Worm (Caenorhabditis elegans): ENCODE measurements around the gene npl-4.2.
"Not testable (repeated sequence)": the region's sequence is repeated elsewhere in the genome, so short reads cannot be mapped to it uniquely, and the experiment has no call there.

npl-4.2 gene

DNA sequence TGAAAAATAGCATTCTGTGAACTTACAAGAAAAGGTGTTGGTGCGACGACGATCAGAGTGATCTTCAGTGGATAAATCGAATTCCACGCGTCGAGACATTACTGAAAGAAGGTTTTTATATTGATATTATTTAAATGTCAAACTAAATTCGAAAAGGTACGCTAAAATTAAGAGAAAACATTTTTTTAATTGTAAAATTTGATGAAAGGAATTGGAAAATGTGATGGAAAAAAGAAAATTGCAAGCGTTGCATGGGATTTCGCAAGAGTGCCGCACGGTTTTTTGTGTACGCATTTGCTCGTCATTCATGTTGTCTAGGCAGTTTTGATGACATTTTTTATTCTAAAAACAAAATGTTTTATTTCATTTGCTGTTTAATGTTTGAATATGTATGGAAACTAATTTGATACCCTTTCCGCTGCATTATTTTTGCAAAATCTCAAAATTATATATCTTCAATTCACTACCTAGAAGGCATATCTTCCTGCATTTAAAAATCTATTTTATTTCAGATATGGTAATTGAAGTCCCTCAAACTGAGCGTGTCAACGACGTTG is at the start of gene npl-4.2, which contains the start of gene eif-3.L:
npl-4.2 (plus strand) TSS at position 507 of the 557 bp plus-strand sequence.
eif-3.L (minus strand) TSS at position 101 of the 557 bp plus-strand sequence.
- TF ChIP-seq nhr-11, ceh-28, nhr-67 (tag; optimal IDR thresholded peaks at IDR 0.05): not testable (repeated sequence)

ce11 chrII:5574925-5575324 is 47.8 kb upstream of the npl-4.2 start:
- TF ChIP-seq pqm-1 (tag; optimal IDR thresholded peaks at IDR 0.05) (no peak), elt-2 (tag; optimal IDR thresholded peaks at IDR 0.05) (peak; percentile 26), ceh-82 (tag; optimal IDR thresholded peaks at IDR 0.05) (no peak), unc-39 (tag; optimal IDR thresholded peaks at IDR 0.05) (no peak), nhr-43 (tag; optimal IDR thresholded peaks at IDR 0.05; ENCODE audit: poor library complexity, severe bottlenecking) (peak; percentile 13)

DNA sequence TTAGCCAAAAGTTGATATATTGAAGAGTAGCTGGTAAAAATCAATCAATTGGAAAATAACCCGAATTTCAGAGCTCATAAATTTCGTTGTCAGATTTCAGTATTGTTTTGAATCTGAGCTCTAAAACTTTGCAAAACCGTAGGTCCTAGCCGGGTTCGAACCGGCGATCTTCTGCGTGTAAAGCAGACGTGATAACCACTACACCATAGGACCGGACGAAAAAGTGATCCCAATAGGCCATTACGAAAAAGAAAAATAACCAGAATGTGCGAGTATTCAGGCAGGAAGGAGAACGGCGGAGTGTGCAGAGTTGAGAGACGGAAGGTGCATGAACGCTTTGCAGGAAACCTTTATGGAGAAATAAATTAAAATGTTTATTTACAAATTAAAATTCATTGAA is 45.6 kb upstream of the npl-4.2 start:
- no peak for TF ChIP-seq elt-1 (tag; optimal IDR thresholded peaks at IDR 0.05)
- TF ChIP-seq zag-1 (tag; optimal IDR thresholded peaks at IDR 0.05): no peak
- TF ChIP-seq ztf-4 (tag; optimal IDR thresholded peaks at IDR 0.05): no peak
- TF ChIP-seq nhr-237 (tag; optimal IDR thresholded peaks at IDR 0.05): no peak
- no peak for TF ChIP-seq tbx-2 (tag; optimal IDR thresholded peaks at IDR 0.05)
- TF ChIP-seq eor-1 (tag; optimal IDR thresholded peaks at IDR 0.05): no peak
- TF ChIP-seq mdl-1 (tag; optimal IDR thresholded peaks at IDR 0.05): no peak
- TF ChIP-seq ceh-9 (tag; optimal IDR thresholded peaks at IDR 0.05): no peak
- peak; percentile 33 for TF ChIP-seq nfya-1 (tag; optimal IDR thresholded peaks at IDR 0.05; ENCODE audit: insufficient read depth)
- TF ChIP-seq ceh-16 (tag; optimal IDR thresholded peaks at IDR 0.05): no peak
- TF ChIP-seq fos-1 (tag; optimal IDR thresholded peaks at IDR 0.05): no peak
- TF ChIP-seq snpc-4 (tag; optimal IDR thresholded peaks at IDR 0.05): peak; percentile 55
- no peak for TF ChIP-seq nhr-67 (tag; optimal IDR thresholded peaks at IDR 0.05)
- no peak for TF ChIP-seq ceh-82 (tag; optimal IDR thresholded peaks at IDR 0.05)
- TF ChIP-seq egl-5 (tag; optimal IDR thresholded peaks at IDR 0.05): no peak
- TF ChIP-seq nhr-23 (tag; optimal IDR thresholded peaks at IDR 0.05): no peak
- TF ChIP-seq hmg-11 (tag; optimal IDR thresholded peaks at IDR 0.05): no peak
- no peak for TF ChIP-seq ama-1 (optimal IDR thresholded peaks at IDR 0.05)
- no peak for TF ChIP-seq ztf-11 (tag; optimal IDR thresholded peaks at IDR 0.05)
- no peak for TF ChIP-seq nhr-77 (tag; optimal IDR thresholded peaks at IDR 0.05)
- peak; percentile 61 for TF ChIP-seq nhr-43 (tag; optimal IDR thresholded peaks at IDR 0.05; ENCODE audit: poor library complexity, severe bottlenecking)
- no peak for TF ChIP-seq pqm-1 (tag; optimal IDR thresholded peaks at IDR 0.05)
- TF ChIP-seq fkh-2 (tag; optimal IDR thresholded peaks at IDR 0.05): no peak
- no peak for TF ChIP-seq daf-12 (tag; optimal IDR thresholded peaks at IDR 0.05)
- no peak for TF ChIP-seq nhr-76 (tag; optimal IDR thresholded peaks at IDR 0.05)
- TF ChIP-seq lsy-12 (tag; optimal IDR thresholded peaks at IDR 0.05): no peak
- no peak for TF ChIP-seq nhr-25 (tag; optimal IDR thresholded peaks at IDR 0.05)
- no peak for TF ChIP-seq ZK546.5 (tag; optimal IDR thresholded peaks at IDR 0.05)
- no peak for TF ChIP-seq elt-3 (tag; optimal IDR thresholded peaks at IDR 0.05)
- no peak for TF ChIP-seq R02D3.7 (tag; optimal IDR thresholded peaks at IDR 0.05)
- no peak for TF ChIP-seq mml-1 (tag; optimal IDR thresholded peaks at IDR 0.05)
- TF ChIP-seq nhr-28 (tag; optimal IDR thresholded peaks at IDR 0.05): no peak
- TF ChIP-seq egl-27 (tag; optimal IDR thresholded peaks at IDR 0.05): no peak
- no peak for TF ChIP-seq unc-62 (GFP tag; optimal IDR thresholded peaks at IDR 0.05)
- TF ChIP-seq fkh-10 (GFP tag; optimal IDR thresholded peaks at IDR 0.05): no peak
- no peak for TF ChIP-seq aly-2 (tag; optimal IDR thresholded peaks at IDR 0.05)
- TF ChIP-seq sea-2 (GFP tag; optimal IDR thresholded peaks at IDR 0.05): no peak
- no peak for TF ChIP-seq ceh-28 (tag; optimal IDR thresholded peaks at IDR 0.05)
- TF ChIP-seq unc-39 (tag; optimal IDR thresholded peaks at IDR 0.05): no peak
- TF ChIP-seq nhr-12 (tag; optimal IDR thresholded peaks at IDR 0.05): no peak
- TF ChIP-seq elt-2 (tag; optimal IDR thresholded peaks at IDR 0.05): peak; percentile 60
- peak; percentile 47 for TF ChIP-seq jun-1 (tag; optimal IDR thresholded peaks at IDR 0.05)
- TF ChIP-seq lin-39 (tag; optimal IDR thresholded peaks at IDR 0.05): peak; percentile 24
- TF ChIP-seq pha-4 (tag; optimal IDR thresholded peaks at IDR 0.05): peak; percentile 34

Data from whole organism, L3 larva.